Fruit fly (Drosophila melanogaster): Measurements from ENCODE around the gene Sxl.
A peak's percentile ranks its signal among the peaks of the same experiment; 100 is the strongest.

Gene Sxl

dm6 chrX:7097859-7098303, at the start of gene Sxl (continued):
- TF ChIP-seq Dad (GFP tag; optimal IDR thresholded peaks at IDR 0.05) (peak; percentile 6), Abd-B (GFP tag; optimal IDR thresholded peaks at IDR 0.05) (peak; percentile 55), PHDP (tag; optimal IDR thresholded peaks at IDR 0.05) (peak; percentile 11), Sry-δ (GFP tag; optimal IDR thresholded peaks at IDR 0.05) (peak; percentile 61), CG1603 (tag; optimal IDR thresholded peaks at IDR 0.05) (peak; percentile 86), Bdp1 (GFP tag; optimal IDR thresholded peaks at IDR 0.05) (no peak), dimm (GFP tag; IDR thresholded peaks at IDR 0.05) (no peak), Aef1 (GFP tag; IDR thresholded peaks at IDR 0.05) (peak; percentile 74), CG8089 (GFP tag; optimal IDR thresholded peaks at IDR 0.05) (no peak), fd64A (GFP tag; optimal IDR thresholded peaks at IDR 0.05) (peak; percentile 40), Rx (GFP tag; IDR thresholded peaks at IDR 0.05) (no peak), cas (GFP tag; IDR thresholded peaks at IDR 0.05) (no peak), Ets65A (GFP tag) (peak; percentile 72), CG3163 (GFP tag; optimal IDR thresholded peaks at IDR 0.05) (peak; percentile 21), crc (GFP tag; optimal IDR thresholded peaks at IDR 0.05) (no peak), CG2129 (GFP tag; IDR thresholded peaks at IDR 0.05; ENCODE audit: partially characterized antibody) (no peak), abd-A (tag; optimal IDR thresholded peaks at IDR 0.05) (peak; percentile 57), chm (GFP tag; IDR thresholded peaks at IDR 0.05) (peak; percentile 72; the same call in 1 of the 2 replicates), Opbp (GFP tag; IDR thresholded peaks at IDR 0.05; ENCODE audit: partially characterized antibody) (peak; percentile 60; the same call in 2 of the 3 replicates), salm (tag; optimal IDR thresholded peaks at IDR 0.05) (peak; percentile 7), gro (GFP tag; optimal IDR thresholded peaks at IDR 0.05) (peak; percentile 13), Sin3A (optimal IDR thresholded peaks at IDR 0.05) (peak; percentile 45), Dref (GFP tag; IDR thresholded peaks at IDR 0.05) (peak; percentile 46; the same call in 1 of the 2 replicates), Atf3 (GFP tag; optimal IDR thresholded peaks at IDR 0.05) (no peak), bbx (GFP tag; IDR thresholded peaks at IDR 0.05; ENCODE audit: partially characterized antibody) (peak; percentile 52; the same call in 1 of the 2 replicates), Hsf (GFP tag; optimal IDR thresholded peaks at IDR 0.05) (no peak), knrl (GFP tag; IDR thresholded peaks at IDR 0.05; ENCODE audit: partially characterized antibody) (peak; percentile 54; the same call in 1 of the 3 replicates), CG8290 (GFP tag; optimal IDR thresholded peaks at IDR 0.05) (peak; percentile 40), CG8290 (tag; optimal IDR thresholded peaks at IDR 0.05) (peak in 1 of 2 experiments; percentile 83), Dek (tag; optimal IDR thresholded peaks at IDR 0.05) (peak; percentile 44), CkIIα-i1 (GFP tag; IDR thresholded peaks at IDR 0.05) (no peak), CG12104 (GFP tag; optimal IDR thresholded peaks at IDR 0.05) (no peak), CG11504 (tag; optimal IDR thresholded peaks at IDR 0.05) (peak; percentile 39), wek (GFP tag; optimal IDR thresholded peaks at IDR 0.05) (peak; percentile 57), Rfx (GFP tag; IDR thresholded peaks at IDR 0.05) (peak; percentile 28; the same call in 1 of the 2 replicates), NC2α (GFP tag; optimal IDR thresholded peaks at IDR 0.05) (peak; percentile 71), CG7745 (tag; optimal IDR thresholded peaks at IDR 0.05) (peak; percentile 6), CG12155 (GFP tag; optimal IDR thresholded peaks at IDR 0.05) (peak; percentile 3), sqz (GFP tag; optimal IDR thresholded peaks at IDR 0.05) (no peak), cg (GFP tag; optimal IDR thresholded peaks at IDR 0.05) (peak; percentile 76), Mad (GFP tag; optimal IDR thresholded peaks at IDR 0.05) (peak; percentile 8), mirr (GFP tag; optimal IDR thresholded peaks at IDR 0.05) (peak; percentile 19), sug (tag; optimal IDR thresholded peaks at IDR 0.05) (peak; percentile 23), dpn (GFP tag; optimal IDR thresholded peaks at IDR 0.05) (peak in 1 of 2 experiments; percentile 8), CG31365 (tag; optimal IDR thresholded peaks at IDR 0.05) (peak; percentile 46), CTCF (GFP tag; optimal IDR thresholded peaks at IDR 0.05) (peak; percentile 79), fd102C (GFP tag; optimal IDR thresholded peaks at IDR 0.05) (peak; percentile 16), CG17912 (GFP tag; optimal IDR thresholded peaks at IDR 0.05) (peak; percentile 37), pho (GFP tag; optimal IDR thresholded peaks at IDR 0.05) (peak; percentile 27), ase (GFP tag; IDR thresholded peaks at IDR 0.05) (no peak), Fer1 (GFP tag; optimal IDR thresholded peaks at IDR 0.05) (peak; percentile 27), CG9817 (tag; optimal IDR thresholded peaks at IDR 0.05) (no peak)
